Worm (Caenorhabditis elegans): ENCODE measurements around the gene snb-1.

DNA sequence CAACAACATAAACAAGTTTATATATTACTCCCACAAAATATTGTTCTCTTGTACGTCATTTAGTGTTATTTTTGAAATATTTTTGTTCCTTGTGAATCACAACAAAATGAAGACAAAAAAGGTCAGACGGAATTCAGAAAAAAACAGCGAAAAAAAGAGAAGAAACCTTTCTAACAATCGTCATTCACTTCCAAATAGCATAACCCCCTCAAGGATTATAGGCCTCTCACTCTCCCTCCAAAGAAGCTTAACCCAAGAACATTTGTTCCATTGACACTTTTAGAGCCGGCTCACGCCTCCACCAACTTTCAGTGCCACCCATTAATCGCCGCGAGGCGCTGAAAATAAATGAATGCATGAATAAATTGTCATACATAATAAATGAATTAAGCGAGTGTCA lies 3.2 kb upstream of the snb-1 start:
- TF ChIP-seq lin-32 (GFP tag; optimal IDR thresholded peaks at IDR 0.05) (no peak), snpc-4 (tag; optimal IDR thresholded peaks at IDR 0.05) (no peak), sptf-1 (tag; optimal IDR thresholded peaks at IDR 0.05) (no peak)

All from whole organism, mixed stage, embryonic.